Worm (Caenorhabditis elegans): ENCODE data around the gene W08A12.3.

W08A12.3 gene

DNA sequence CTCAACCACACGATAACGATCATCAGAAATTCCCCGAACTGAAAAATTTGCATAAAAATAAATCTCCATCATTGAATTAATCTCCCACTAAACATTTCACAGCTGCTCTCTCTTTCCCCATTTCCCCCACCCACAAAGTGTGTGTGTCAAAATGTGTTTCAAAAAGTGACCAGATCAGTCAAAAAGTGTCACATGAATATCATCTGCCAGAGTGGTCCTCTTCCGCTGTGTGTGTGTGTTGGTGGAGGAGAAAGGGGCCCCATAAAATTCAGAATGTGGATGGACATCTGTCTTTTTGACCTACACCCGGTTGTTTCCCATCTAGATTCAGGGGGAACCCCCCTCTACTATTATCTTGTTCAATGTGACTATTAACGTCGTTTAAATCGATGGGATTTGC, 5.4 kb upstream of the W08A12.3 start:
- peak; percentile 6 for TF ChIP-seq rnt-1 (tag; optimal IDR thresholded peaks at IDR 0.05)
- TF ChIP-seq unc-55 (GFP tag; optimal IDR thresholded peaks at IDR 0.05): peak; percentile 89
- TF ChIP-seq pax-1 (tag; optimal IDR thresholded peaks at IDR 0.05): no peak
- TF ChIP-seq ceh-22 (tag; optimal IDR thresholded peaks at IDR 0.05): no peak
- no peak for TF ChIP-seq unc-42 (tag; optimal IDR thresholded peaks at IDR 0.05)
- peak; percentile 28 for TF ChIP-seq hlh-30 (tag; optimal IDR thresholded peaks at IDR 0.05; ENCODE audit: insufficient read depth)
- TF ChIP-seq nfya-1 (tag; optimal IDR thresholded peaks at IDR 0.05): peak; percentile 5
- TF ChIP-seq hlh-8 (tag; optimal IDR thresholded peaks at IDR 0.05): peak; percentile 57
- TF ChIP-seq ceh-18 (tag; optimal IDR thresholded peaks at IDR 0.05): peak; percentile 41
- TF ChIP-seq elt-4 (tag; optimal IDR thresholded peaks at IDR 0.05): no peak
- no peak for TF ChIP-seq mec-3 (tag; optimal IDR thresholded peaks at IDR 0.05; ENCODE audit: borderline replicate concordance)
- no peak for TF ChIP-seq sdc-2 (tag; optimal IDR thresholded peaks at IDR 0.05)
- TF ChIP-seq ref-2 (tag; optimal IDR thresholded peaks at IDR 0.05): no peak

DNA sequence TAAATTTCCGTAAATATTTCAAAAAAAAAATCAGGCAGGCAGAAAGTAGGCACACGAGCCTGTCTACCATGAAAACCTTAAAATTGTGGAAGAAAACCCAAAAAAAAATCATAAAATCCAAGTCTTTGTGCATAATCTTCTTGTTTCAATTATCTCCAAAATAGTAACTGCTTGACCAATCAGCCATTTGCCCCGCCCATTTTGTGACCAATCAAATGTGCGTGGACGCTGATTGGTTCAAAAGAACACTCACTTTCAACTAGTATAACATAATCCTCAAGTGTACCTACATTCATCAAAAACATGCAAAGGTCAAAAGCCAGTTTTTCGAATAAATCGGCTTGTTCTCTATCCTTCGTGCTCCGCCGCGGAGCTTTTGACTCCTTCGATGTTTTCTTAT, 4.1 kb upstream of the W08A12.3 start:
- TF ChIP-seq C38D4.7 (GFP tag; optimal IDR thresholded peaks at IDR 0.05) (no peak), nfya-1 (tag; optimal IDR thresholded peaks at IDR 0.05) (peak; percentile 52)

DNA sequence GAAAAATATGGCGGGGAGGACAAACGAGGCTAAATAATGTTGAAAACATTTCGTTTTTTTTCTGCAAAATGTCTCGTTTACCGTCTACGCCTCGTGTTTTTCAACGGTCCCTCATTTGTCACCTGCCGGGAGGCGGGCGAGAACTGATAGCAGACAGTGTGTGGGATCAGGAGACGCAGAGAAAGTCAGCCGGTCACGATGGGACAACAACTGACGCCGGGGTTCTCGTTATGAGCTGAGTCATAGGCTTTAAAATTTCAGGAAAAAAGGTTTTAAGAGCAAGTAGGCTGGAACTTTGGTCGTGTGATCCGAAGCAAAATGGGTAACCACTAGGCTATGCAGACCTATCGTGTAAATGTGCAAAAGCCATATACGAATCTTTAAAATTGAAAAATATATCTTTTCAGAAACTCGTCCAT, 3.1 kb downstream of the W08A12.3 start, which contains the start of gene W08A12.2:
Gene W08A12.2 (minus strand): TSS at position 103 of the 419 bp plus-strand sequence.
- TF ChIP-seq ama-1 (optimal IDR thresholded peaks at IDR 0.05) (no peak), nhr-232 (tag; optimal IDR thresholded peaks at IDR 0.05) (no peak), ceh-18 (tag; optimal IDR thresholded peaks at IDR 0.05) (peak; percentile 35), hlh-6 (tag; optimal IDR thresholded peaks at IDR 0.05) (no peak), nhr-11 (tag; optimal IDR thresholded peaks at IDR 0.05) (no peak), ceh-6 (GFP tag; optimal IDR thresholded peaks at IDR 0.05) (no peak), hlh-13 (GFP tag; optimal IDR thresholded peaks at IDR 0.05) (no peak), C38D4.7 (GFP tag; optimal IDR thresholded peaks at IDR 0.05) (no peak), ref-2 (tag; optimal IDR thresholded peaks at IDR 0.05) (no peak), dve-1 (tag; optimal IDR thresholded peaks at IDR 0.05) (no peak), hlh-8 (tag; optimal IDR thresholded peaks at IDR 0.05) (no peak), lin-11 (tag; optimal IDR thresholded peaks at IDR 0.05) (no peak), F13H6.1 (tag; optimal IDR thresholded peaks at IDR 0.05) (no peak), ceh-2 (tag; optimal IDR thresholded peaks at IDR 0.05) (no peak), ceh-19 (GFP tag; optimal IDR thresholded peaks at IDR 0.05) (no peak), mec-3 (tag; optimal IDR thresholded peaks at IDR 0.05; ENCODE audit: borderline replicate concordance) (no peak), hlh-30 (tag; optimal IDR thresholded peaks at IDR 0.05; ENCODE audit: insufficient read depth) (peak; percentile 40), ztf-16 (tag; optimal IDR thresholded peaks at IDR 0.05) (no peak), unc-42 (tag; optimal IDR thresholded peaks at IDR 0.05) (no peak), unc-55 (GFP tag; optimal IDR thresholded peaks at IDR 0.05) (peak; percentile 16), ceh-34 (tag; optimal IDR thresholded peaks at IDR 0.05) (no peak), ceh-14 (tag; optimal IDR thresholded peaks at IDR 0.05) (no peak), madf-2 (tag; optimal IDR thresholded peaks at IDR 0.05) (no peak), ceh-9 (tag; optimal IDR thresholded peaks at IDR 0.05) (no peak)

DNA sequence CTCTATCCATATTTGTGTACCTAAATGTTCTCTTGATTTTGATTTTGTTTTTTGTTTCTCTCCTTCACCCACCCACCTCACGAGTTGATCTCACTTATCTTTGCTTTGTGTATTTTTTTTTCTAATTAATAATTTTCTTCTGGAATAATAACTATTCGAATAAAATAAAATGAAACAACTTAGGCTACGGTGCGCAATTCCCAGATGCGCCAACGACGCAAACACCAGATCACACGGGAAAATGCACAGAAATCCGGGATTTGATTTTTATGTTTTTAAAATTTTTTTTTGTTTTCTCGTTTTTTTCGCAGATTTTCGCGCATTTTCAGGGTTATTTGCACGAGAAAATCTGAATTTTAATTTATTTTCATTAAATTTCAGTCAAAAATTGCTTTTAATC, 3.6 kb downstream of the W08A12.3 start:
- TF ChIP-seq elt-4 (tag; optimal IDR thresholded peaks at IDR 0.05) (no peak), pag-3 (tag; optimal IDR thresholded peaks at IDR 0.05; ENCODE audit: borderline replicate concordance) (no peak), madf-2 (tag; optimal IDR thresholded peaks at IDR 0.05) (no peak), hlh-13 (GFP tag; optimal IDR thresholded peaks at IDR 0.05) (no peak), npax-4 (tag; optimal IDR thresholded peaks at IDR 0.05) (no peak), hlh-6 (tag; optimal IDR thresholded peaks at IDR 0.05) (no peak), lin-11 (tag; optimal IDR thresholded peaks at IDR 0.05) (no peak), ceh-14 (tag; optimal IDR thresholded peaks at IDR 0.05) (no peak)

- TF ChIP-seq fkh-6 (tag; optimal IDR thresholded peaks at IDR 0.05) (no peak), eyg-1 (tag; optimal IDR thresholded peaks at IDR 0.05) (no peak), hlh-15 (tag; optimal IDR thresholded peaks at IDR 0.05) (no peak), unc-55 (GFP tag; optimal IDR thresholded peaks at IDR 0.05) (no peak), ceh-34 (tag; optimal IDR thresholded peaks at IDR 0.05) (no peak)
These were observed 4.2 kb downstream of the W08A12.3 start, which contains the start of gene unc-132 for ce11 chrV:3686899-3687298. TSS of gene unc-132 (plus strand) at chrV:3687106.
